Fruit fly (Drosophila melanogaster) whole organism, embryonic: Measurements from ENCODE around the gene Orc2.

Experiments
- Abd-B ChIP-seq: fragments of 200-800 bp; sonication (Bioruptor generic); optimal IDR thresholded peaks from 2 replicates; lab custom pipeline; 2018; ENCODE audit warnings: missing biosample characterization, mild to moderate bottlenecking, missing genetic modification characterization, moderate library complexity
- Aef1 ChIP-seq: fragments of 200-800 bp; sonication (Bioruptor generic); IDR thresholded peaks from 3 replicates; pipeline ENCODE4 v1.3.6; 2022; ENCODE audit warnings: missing biosample characterization, missing genetic modification characterization
- B-H1 ChIP-seq: fragments of 200-800 bp; sonication (Bioruptor generic); IDR thresholded peaks from 3 replicates; pipeline ENCODE4 v1.3.6; 2022; ENCODE audit warnings: missing biosample characterization, missing genetic modification characterization
- C15 ChIP-seq: fragments of 200-800 bp; sonication (Bioruptor generic); IDR thresholded peaks from 3 replicates; pipeline ENCODE4 v1.3.6; 2022; ENCODE audit warnings: missing biosample characterization, missing genetic modification characterization
- CG10431 ChIP-seq: fragments of 200-800 bp; sonication (Bioruptor generic); optimal IDR thresholded peaks from 3 replicates; lab custom pipeline; 2018; ENCODE audit warnings: missing biosample characterization, mild to moderate bottlenecking, missing genetic modification characterization
- CG10654 ChIP-seq: fragments of 200-800 bp; sonication (Bioruptor generic); optimal IDR thresholded peaks from 2 replicates; lab custom pipeline; 2016; ENCODE audit warnings: missing biosample characterization, missing genetic modification characterization
- CG10959 ChIP-seq: fragments of 200-800 bp; sonication (Bioruptor generic); IDR thresholded peaks from 2 replicates; pipeline ENCODE4 v1.3.6; 2022; ENCODE audit warnings: missing biosample characterization, missing genetic modification characterization
- CG11247 ChIP-seq: fragments of 200-800 bp; sonication (Bioruptor generic); IDR thresholded peaks from 2 replicates; pipeline ENCODE4 v1.3.6; 2022; ENCODE audit warnings: missing biosample characterization, missing genetic modification characterization
- CG12769 ChIP-seq: fragments of 200-800 bp; sonication (Bioruptor generic); optimal IDR thresholded peaks from 2 replicates; lab custom pipeline; 2019; ENCODE audit warnings: missing biosample characterization, mild to moderate bottlenecking, missing genetic modification characterization, moderate library complexity
- CG17328 ChIP-seq: fragments of 200-800 bp; sonication (Bioruptor generic); IDR thresholded peaks from 2 replicates; pipeline ENCODE4 v1.3.6; 2022; ENCODE audit warnings: missing biosample characterization, missing genetic modification characterization
- CG1832 ChIP-seq: fragments of 200-800 bp; sonication (Bioruptor generic); optimal IDR thresholded peaks from 2 replicates; lab custom pipeline; 2017; ENCODE audit warnings: missing biosample characterization, mild to moderate bottlenecking, missing genetic modification characterization, inconsistent platforms
- CG18764 ChIP-seq: fragments of 200-800 bp; sonication (Bioruptor generic); optimal IDR thresholded peaks from 3 replicates; lab custom pipeline; 2016; ENCODE audit warnings: missing biosample characterization, missing genetic modification characterization
- CG5180 ChIP-seq: fragments of 200-800 bp; sonication (Bioruptor generic); optimal IDR thresholded peaks from 3 replicates; lab custom pipeline; 2017; ENCODE audit warnings: missing biosample characterization, missing genetic modification characterization, mild to moderate bottlenecking, moderate library complexity, missing genetic modification reagents
- CG5245 ChIP-seq: fragments of 200-800 bp; sonication (Bioruptor generic); optimal IDR thresholded peaks from 3 replicates; lab custom pipeline; 2016; ENCODE audit warnings: missing biosample characterization, missing genetic modification characterization
- CG7357 ChIP-seq: fragments of 200-800 bp; sonication (Bioruptor generic); IDR thresholded peaks from 3 replicates; pipeline ENCODE4 v1.3.6; 2022; ENCODE audit warnings: missing biosample characterization, missing genetic modification characterization
- CG7839 ChIP-seq: fragments of 200-800 bp; sonication (Bioruptor generic); optimal IDR thresholded peaks from 3 replicates; lab custom pipeline; 2018; ENCODE audit warnings: missing biosample characterization, mild to moderate bottlenecking, missing genetic modification characterization, moderate library complexity
- CG7928 ChIP-seq: fragments of 200-800 bp; sonication (Bioruptor generic); optimal IDR thresholded peaks from 2 replicates; lab custom pipeline; 2017; ENCODE audit warnings: missing biosample characterization, mild to moderate bottlenecking, missing genetic modification characterization
- CG8290 ChIP-seq, 3 experiments: fragments of 200-800 bp; sonication (Bioruptor generic); optimal IDR thresholded peaks; 2 replicates each; lab custom pipeline; 2016 to 2019; ENCODE audit warnings: missing biosample characterization in 3 of 3, missing genetic modification characterization in 3 of 3, mild to moderate bottlenecking in 2 of 3, moderate library complexity in 1 of 3
- CG8388 ChIP-seq: fragments of 200-800 bp; sonication (Bioruptor generic); optimal IDR thresholded peaks from 2 replicates; lab custom pipeline; 2019; ENCODE audit warnings: missing biosample characterization, mild to moderate bottlenecking, missing genetic modification characterization, moderate library complexity
- CG9609 ChIP-seq: fragments of 200-800 bp; sonication (Bioruptor generic); optimal IDR thresholded peaks from 3 replicates; lab custom pipeline; 2016; ENCODE audit warnings: missing biosample characterization, missing genetic modification characterization
- CoRest ChIP-seq: fragments of 200-800 bp; sonication (Bioruptor generic); optimal IDR thresholded peaks from 3 replicates; lab custom pipeline; 2018; ENCODE audit warnings: missing biosample characterization, mild to moderate bottlenecking, missing genetic modification characterization, moderate library complexity
- Dip2 ChIP-seq: fragments of 200-800 bp; sonication (Bioruptor generic); IDR thresholded peaks from 2 replicates; pipeline ENCODE4 v1.3.6; 2022; ENCODE audit warnings: missing biosample characterization, missing genetic modification characterization
- Dp ChIP-seq: fragments of 200-800 bp; sonication (Bioruptor generic); optimal IDR thresholded peaks from 2 replicates; lab custom pipeline; 2018; ENCODE audit warnings: missing biosample characterization, mild to moderate bottlenecking, missing genetic modification characterization, moderate library complexity
- Elba2 ChIP-seq: fragments of 200-800 bp; sonication (Bioruptor generic); optimal IDR thresholded peaks from 3 replicates; lab custom pipeline; 2016; ENCODE audit warnings: missing biosample characterization, missing genetic modification characterization
- Fer2 ChIP-seq: fragments of 200-800 bp; sonication (Bioruptor generic); optimal IDR thresholded peaks from 2 replicates; lab custom pipeline; 2018; ENCODE audit warnings: missing biosample characterization, mild to moderate bottlenecking, missing genetic modification characterization, moderate library complexity
- H15 ChIP-seq: fragments of 200-800 bp; sonication (Bioruptor generic); IDR thresholded peaks from 3 replicates; pipeline ENCODE4 v1.3.6; 2022; ENCODE audit warnings: missing biosample characterization, missing genetic modification characterization
- HHEX ChIP-seq: fragments of 200-800 bp; sonication (Bioruptor generic); optimal IDR thresholded peaks from 3 replicates; lab custom pipeline; 2017; ENCODE audit warnings: missing biosample characterization, mild to moderate bottlenecking, missing genetic modification characterization, missing genetic modification reagents
- HLH3B ChIP-seq: fragments of 200-800 bp; sonication (Bioruptor generic); IDR thresholded peaks from 2 replicates; pipeline ENCODE4 v1.3.6; 2022; ENCODE audit warnings: missing biosample characterization, missing genetic modification characterization
- Mad ChIP-seq: fragments of 200-800 bp; sonication (Bioruptor generic); optimal IDR thresholded peaks from 2 replicates; lab custom pipeline; 2016; ENCODE audit warnings: missing biosample characterization, missing genetic modification characterization
- Max ChIP-seq: fragments of 200-800 bp; sonication (Bioruptor generic); optimal IDR thresholded peaks from 2 replicates; lab custom pipeline; 2016; ENCODE audit warnings: missing biosample characterization, mild to moderate bottlenecking, missing genetic modification characterization
- Myb ChIP-seq: fragments of 200-800 bp; sonication (Bioruptor generic); optimal IDR thresholded peaks from 2 replicates; lab custom pipeline; 2016; ENCODE audit warnings: missing biosample characterization, missing genetic modification characterization
- NC2β ChIP-seq: fragments of 200-800 bp; sonication (Bioruptor generic); optimal IDR thresholded peaks from 2 replicates; lab custom pipeline; 2016; ENCODE audit warnings: missing biosample characterization, missing genetic modification characterization
- NFAT ChIP-seq: fragments of 200-800 bp; sonication (Bioruptor generic); IDR thresholded peaks from 2 replicates; pipeline ENCODE4 v1.3.6; 2022; ENCODE audit warnings: missing biosample characterization, missing genetic modification characterization
- Ptx1 ChIP-seq: fragments of 200-800 bp; sonication (Bioruptor generic); IDR thresholded peaks from 2 replicates; pipeline ENCODE4 v1.3.6; 2022; ENCODE audit warnings: missing biosample characterization, missing genetic modification characterization
- Xrp1 ChIP-seq: fragments of 200-800 bp; sonication (Bioruptor generic); IDR thresholded peaks from 2 replicates; pipeline ENCODE4 v1.3.6; 2022; ENCODE audit warnings: missing biosample characterization, missing genetic modification characterization
- ac ChIP-seq: fragments of 200-800 bp; sonication (Bioruptor generic); optimal IDR thresholded peaks from 3 replicates; lab custom pipeline; 2017; ENCODE audit warnings: missing biosample characterization, mild to moderate bottlenecking, missing genetic modification characterization
- cwo ChIP-seq: fragments of 200-800 bp; sonication (Bioruptor generic); optimal IDR thresholded peaks from 3 replicates; lab custom pipeline; 2017; ENCODE audit warnings: missing biosample characterization, missing genetic modification characterization, mild to moderate bottlenecking, moderate library complexity, missing genetic modification reagents
- dan ChIP-seq: fragments of 200-800 bp; sonication (Bioruptor generic); IDR thresholded peaks from 2 replicates; pipeline ENCODE4 v1.3.6; 2022; ENCODE audit warnings: missing biosample characterization, missing genetic modification characterization
- disco-r ChIP-seq: fragments of 200-800 bp; sonication (Bioruptor generic); optimal IDR thresholded peaks from 2 replicates; lab custom pipeline; 2016; ENCODE audit warnings: missing biosample characterization, missing genetic modification characterization
- dmrt11E ChIP-seq: fragments of 200-800 bp; sonication (Bioruptor generic); optimal IDR thresholded peaks from 3 replicates; lab custom pipeline; 2018; ENCODE audit warnings: missing biosample characterization, mild to moderate bottlenecking, missing genetic modification characterization, moderate library complexity
- grn ChIP-seq: fragments of 200-800 bp; sonication (Bioruptor generic); optimal IDR thresholded peaks from 3 replicates; lab custom pipeline; 2017; ENCODE audit warnings: missing biosample characterization, missing genetic modification characterization
- ind ChIP-seq: fragments of 200-800 bp; sonication (Bioruptor generic); optimal IDR thresholded peaks from 3 replicates; lab custom pipeline; 2016; ENCODE audit warnings: missing biosample characterization, missing genetic modification characterization
- lola ChIP-seq, 3 experiments: fragments of >200 bp in 2 of 3; fragments of 200-800 bp in 1 of 3; sonication (Bioruptor generic) in 1 of 3; optimal IDR thresholded peaks; 2 replicates each; lab custom pipeline; 2017 to 2019; ENCODE audit warnings: missing biosample characterization in 3 of 3, missing genetic modification characterization in 3 of 3, mild to moderate bottlenecking in 1 of 3, moderate library complexity in 1 of 3
- org-1 ChIP-seq: fragments of 200-800 bp; sonication (Bioruptor generic); optimal IDR thresholded peaks from 2 replicates; lab custom pipeline; 2017; ENCODE audit warnings: missing biosample characterization, missing genetic modification characterization
- sc ChIP-seq, 3 experiments: fragments of >200 bp in 2 of 3; fragments of 200-800 bp in 1 of 3; sonication (Bioruptor generic) in 1 of 3; optimal IDR thresholded peaks; 2 replicates in 2 of 3; 3 replicates in 1 of 3; lab custom pipeline; 2017; ENCODE audit warnings: mild to moderate bottlenecking in 1 of 3, missing biosample characterization in 1 of 3, missing genetic modification characterization in 1 of 3, missing genetic modification reagents in 1 of 3
- tap ChIP-seq: fragments of 200-800 bp; optimal IDR thresholded peaks from 3 replicates; lab custom pipeline; 2019; ENCODE audit warnings: missing biosample characterization, mild to moderate bottlenecking, missing genetic modification characterization, moderate library complexity
- tup ChIP-seq: fragments of 200-800 bp; sonication (Bioruptor generic); optimal IDR thresholded peaks from 2 replicates; lab custom pipeline; 2016; ENCODE audit warnings: missing biosample characterization, mild to moderate bottlenecking, missing genetic modification characterization, moderate library complexity
- unc-4 ChIP-seq: fragments of 200-800 bp; sonication (Bioruptor generic); IDR thresholded peaks from 2 replicates; pipeline ENCODE4 v1.3.6; 2022; ENCODE audit warnings: missing biosample characterization, missing genetic modification characterization; ENCODE audit not compliant: partially characterized antibody
- yki ChIP-seq: fragments of >200 bp; optimal IDR thresholded peaks from 3 replicates; lab custom pipeline; 2018
- zfh2 ChIP-seq: fragments of 200-800 bp; sonication (Bioruptor generic); optimal IDR thresholded peaks from 2 replicates; lab custom pipeline; 2016; ENCODE audit warnings: missing biosample characterization, missing genetic modification characterization

The Orc2 gene

DNA sequence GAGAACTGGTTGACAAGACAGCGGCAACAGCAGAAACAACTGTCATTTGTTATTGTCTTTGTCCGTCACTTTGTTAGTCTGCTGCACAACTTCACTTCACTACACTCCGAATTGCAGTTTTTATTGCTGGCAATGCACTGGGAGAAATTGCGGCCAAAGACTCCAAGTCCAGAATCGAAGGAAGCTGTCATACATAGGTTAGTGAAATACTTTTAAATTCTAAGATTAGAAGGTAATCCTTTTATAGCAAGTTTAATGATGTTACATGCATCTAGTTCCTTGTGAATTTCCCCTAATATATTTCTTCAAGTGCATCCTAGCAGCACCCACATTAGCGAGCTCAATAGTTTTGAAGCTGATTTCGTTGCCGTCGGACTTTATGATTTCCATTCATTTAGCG lies 44.2 kb downstream of the Orc2 start (continued):
- TF ChIP-seq CG5180 (GFP tag; lab: Kevin White, UChicago) (no peak), Dip2 (no peak), HLH3B (GFP tag; lab: Robert Waterston, UW) (peak; percentile 55; the same call in 1 of the 2 replicates), tap (tag; lab: Kevin White, UChicago) (no peak), NC2β (GFP tag; lab: Kevin White, UChicago) (peak; percentile 57), C15 (GFP tag; lab: Robert Waterston, UW) (no peak), CG1832 (GFP tag; lab: Kevin White, UChicago) (no peak), CG10654 (GFP tag; lab: Kevin White, UChicago) (peak; percentile 20), unc-4 (GFP tag; lab: Robert Waterston, UW) (no peak), Elba2 (no peak), CG7839 (tag; lab: Kevin White, UChicago) (peak; percentile 31), NFAT (no peak), CG17328 (GFP tag; lab: Robert Waterston, UW) (peak; percentile 47; the same call in 1 of the 2 replicates), CG10431 (GFP tag; lab: Kevin White, UChicago) (no peak), dmrt11E (tag; lab: Kevin White, UChicago) (peak; percentile 41), CG12769 (no peak), Mad (GFP tag; lab: Kevin White, UChicago) (no peak), CG8290 (GFP tag; optimal IDR thresholded peaks at IDR 0.05; lab: Kevin White, UChicago) (no peak), CG8290 (tag; optimal IDR thresholded peaks at IDR 0.05; lab: Kevin White, UChicago) (no peak), cwo (GFP tag; lab: Kevin White, UChicago) (no peak), CG10959 (GFP tag; lab: Robert Waterston, UW) (0 out of 2 replicates have a peak, but pooled peaks have one; percentile 26), CG11247 (GFP tag; lab: Robert Waterston, UW) (no peak), HHEX (GFP tag; lab: Kevin White, UChicago) (no peak), tup (GFP tag; lab: Kevin White, UChicago) (no peak), ind (GFP tag; lab: Kevin White, UChicago) (peak; percentile 29), B-H1 (GFP tag; lab: Robert Waterston, UW) (no peak; the same call in 2 of the 3 replicates), CG18764 (peak; percentile 18), Fer2 (tag; lab: Kevin White, UChicago) (no peak), CG5245 (GFP tag; lab: Kevin White, UChicago) (peak; percentile 57), Dp (no peak), CG8388 (GFP tag; lab: Kevin White, UChicago) (peak; percentile 47), yki (no peak), Myb (no peak), CG7357 (GFP tag; lab: Robert Waterston, UW) (peak; percentile 22; the same call in 1 of the 3 replicates), CG9609 (GFP tag; lab: Kevin White, UChicago) (no peak), Aef1 (GFP tag; lab: Robert Waterston, UW) (no peak), org-1 (GFP tag; lab: Kevin White, UChicago) (peak; percentile 7), Max (GFP tag; lab: Kevin White, UChicago) (no peak), sc (optimal IDR thresholded peaks at IDR 0.05; lab: Kevin White, UChicago) (no peak), sc (GFP tag; optimal IDR thresholded peaks at IDR 0.05; lab: Kevin White, UChicago) (peak; percentile 19), H15 (GFP tag; lab: Robert Waterston, UW) (0 out of 3 replicates have a peak, but pooled peaks have one; percentile 51), Ptx1 (GFP tag; lab: Robert Waterston, UW) (peak; percentile 44; the same call in 1 of the 2 replicates), Abd-B (GFP tag; lab: Kevin White, UChicago) (peak; percentile 19), zfh2 (GFP tag; lab: Kevin White, UChicago) (no peak), Xrp1 (GFP tag; lab: Robert Waterston, UW) (peak; percentile 65; the same call in 1 of the 2 replicates), CoRest (tag; lab: Kevin White, UChicago) (peak; percentile 32), lola (GFP tag; optimal IDR thresholded peaks at IDR 0.05; lab: Kevin White, UChicago) (peak in 1 of 3 experiments; percentile 24), CG7928 (GFP tag; lab: Kevin White, UChicago) (no peak), disco-r (GFP tag; lab: Kevin White, UChicago) (no peak), dan (GFP tag; lab: Robert Waterston, UW) (no peak), grn (GFP tag; lab: Kevin White, UChicago) (no peak), ac (GFP tag; lab: Kevin White, UChicago) (no peak)
